Fruit fly (Drosophila melanogaster): ENCODE data around the gene CG33939.

DNA sequence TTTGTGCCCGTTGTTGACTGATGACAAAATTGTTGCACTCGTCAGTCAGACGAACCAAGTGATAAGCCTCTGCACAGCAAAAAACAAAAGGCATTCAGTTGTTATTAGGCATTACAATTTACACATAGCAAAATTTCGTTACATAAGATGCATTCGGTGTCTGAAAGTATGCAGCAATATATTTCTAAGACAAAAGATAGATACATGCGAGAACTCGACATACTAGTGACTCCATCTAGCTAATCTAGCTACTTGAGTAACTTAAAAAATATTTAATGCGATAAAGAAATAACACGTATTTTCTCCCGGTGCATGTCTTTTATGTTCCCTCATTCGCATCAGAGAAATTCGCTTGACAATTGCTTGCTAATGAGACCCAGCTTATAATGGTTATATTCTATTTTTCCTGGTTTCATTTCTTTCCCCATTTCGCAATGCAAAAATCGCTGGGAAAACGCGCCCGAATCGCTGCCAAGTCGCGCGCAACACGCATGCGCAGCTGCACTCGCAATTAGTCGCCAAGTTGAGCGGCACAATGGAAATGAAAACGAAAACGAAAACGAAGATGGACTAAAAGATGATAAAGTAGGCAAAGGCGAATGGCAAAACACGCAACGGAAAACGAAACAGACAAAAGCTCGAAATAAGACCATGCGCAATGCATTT is 12.3 kb downstream of the CG33939 start:
- TF ChIP-seq CTCF (optimal IDR thresholded peaks at IDR 0.05) = no peak
- TF ChIP-seq CG8478 (optimal IDR thresholded peaks at IDR 0.05) = no peak
